Fruit fly (Drosophila melanogaster) whole organism, adult: ENCODE data around the gene Rhau.

Source experiments
- CG11617 ChIP-seq: fragments of 200-800 bp; sonication (Bioruptor generic); optimal IDR thresholded peaks from 2 replicates; lab custom pipeline; 2017; ENCODE audit warnings: mild to moderate bottlenecking, missing biosample characterization, missing genetic modification reagents, missing genetic modification characterization
- CG12768 ChIP-seq: fragments of 200-800 bp; sonication (Bioruptor generic); optimal IDR thresholded peaks from 2 replicates; lab custom pipeline; 2017; ENCODE audit warnings: missing biosample characterization, missing genetic modification characterization, mild to moderate bottlenecking, moderate library complexity, missing genetic modification reagents
- CG14711 ChIP-seq: fragments of 200-800 bp; sonication (Bioruptor generic); optimal IDR thresholded peaks from 2 replicates; lab custom pipeline; 2018; ENCODE audit warnings: missing biosample characterization, mild to moderate bottlenecking, missing genetic modification characterization, moderate library complexity
- CG1620 ChIP-seq: fragments of 200-800 bp; sonication (Bioruptor generic); optimal IDR thresholded peaks from 2 replicates; lab custom pipeline; 2016; ENCODE audit warnings: missing biosample characterization, missing genetic modification characterization
- CG33017 ChIP-seq: fragments of 200-800 bp; sonication (Bioruptor generic); optimal IDR thresholded peaks from 2 replicates; lab custom pipeline; 2018; ENCODE audit warnings: missing biosample characterization, mild to moderate bottlenecking, missing genetic modification characterization, moderate library complexity
- CG5204 ChIP-seq: fragments of 200-800 bp; sonication (Bioruptor generic); optimal IDR thresholded peaks from 2 replicates; lab custom pipeline; 2016; ENCODE audit warnings: missing biosample characterization, missing genetic modification characterization
- CG7045 ChIP-seq: fragments of 200-800 bp; sonication (Bioruptor generic); optimal IDR thresholded peaks from 2 replicates; lab custom pipeline; 2017; ENCODE audit warnings: missing biosample characterization, mild to moderate bottlenecking, missing genetic modification characterization
- CG7101 ChIP-seq: fragments of 200-800 bp; sonication (Bioruptor generic); optimal IDR thresholded peaks from 2 replicates; lab custom pipeline; 2018; ENCODE audit warnings: missing biosample characterization, mild to moderate bottlenecking, missing genetic modification characterization, moderate library complexity
- Clk ChIP-seq: fragments of 200-800 bp; sonication (Bioruptor generic); optimal IDR thresholded peaks from 2 replicates; lab custom pipeline; 2017; ENCODE audit warnings: missing biosample characterization, missing genetic modification characterization
- Crg-1 ChIP-seq: fragments of 200-800 bp; sonication (Bioruptor generic); optimal IDR thresholded peaks from 2 replicates; lab custom pipeline; 2016; ENCODE audit warnings: missing biosample characterization, missing genetic modification characterization
- Hr96 ChIP-seq: fragments of 200-800 bp; sonication (Bioruptor generic); optimal IDR thresholded peaks from 2 replicates; lab custom pipeline; 2016; ENCODE audit warnings: missing biosample characterization, missing genetic modification characterization
- Mnt ChIP-seq: fragments of 200-800 bp; sonication (Bioruptor generic); optimal IDR thresholded peaks from 2 replicates; lab custom pipeline; 2016; ENCODE audit warnings: missing biosample characterization, mild to moderate bottlenecking, missing genetic modification characterization
- bab1 ChIP-seq: fragments of 200-800 bp; sonication (Bioruptor generic); optimal IDR thresholded peaks from 3 replicates; lab custom pipeline; 2019; ENCODE audit warnings: missing biosample characterization, mild to moderate bottlenecking, missing genetic modification characterization, moderate library complexity
- cic ChIP-seq: fragments of 200-800 bp; sonication (Bioruptor generic); optimal IDR thresholded peaks from 2 replicates; lab custom pipeline; 2017; ENCODE audit warnings: missing biosample characterization, mild to moderate bottlenecking, missing genetic modification characterization, moderate library complexity
- cnc ChIP-seq, 2 experiments: fragments of >200 bp; optimal IDR thresholded peaks; 2 replicates each; lab custom pipeline; 2017
- kay ChIP-seq: fragments of 200-800 bp; sonication (Bioruptor generic); peaks from one replicate; lab custom pipeline; 2016; ENCODE audit warnings: missing biosample characterization, missing genetic modification characterization, borderline replicate concordance
- ovo ChIP-seq: fragments of 200-800 bp; sonication (Bioruptor generic); optimal IDR thresholded peaks from 2 replicates; lab custom pipeline; 2016; ENCODE audit warnings: missing biosample characterization, missing genetic modification characterization
- pad ChIP-seq: fragments of 200-800 bp; sonication (Bioruptor generic); optimal IDR thresholded peaks from 3 replicates; lab custom pipeline; 2017; ENCODE audit warnings: missing biosample characterization, missing genetic modification characterization, mild to moderate bottlenecking, moderate library complexity, missing genetic modification reagents
- tj ChIP-seq: fragments of 200-800 bp; sonication (Bioruptor generic); optimal IDR thresholded peaks from 3 replicates; lab custom pipeline; 2017; ENCODE audit warnings: missing biosample characterization, mild to moderate bottlenecking, missing genetic modification characterization, moderate library complexity
- toe ChIP-seq: fragments of 200-800 bp; sonication (Bioruptor generic); optimal IDR thresholded peaks from 2 replicates; lab custom pipeline; 2016; ENCODE audit warnings: missing biosample characterization, missing genetic modification characterization

The Rhau gene

dm6 chr2L:20757808-20758187, at the start of gene Rhau, which contains the start of gene dia:
Gene Rhau, minus strand, starts transcription at chr2L:20757985.
Gene dia, plus strand, starts transcription at chr2L:20758144.
- TF ChIP-seq tj (GFP tag; lab: Kevin White, UChicago): peak; percentile 10
- no peak for TF ChIP-seq cnc (optimal IDR thresholded peaks at IDR 0.05; lab: Kevin White, UChicago)
- TF ChIP-seq bab1 (GFP tag; lab: Kevin White, UChicago): peak; percentile 83
- no peak for TF ChIP-seq CG7045 (GFP tag; lab: Kevin White, UChicago)
- no peak for TF ChIP-seq CG5204
- peak; percentile 35 for TF ChIP-seq kay
- peak; percentile 51 for TF ChIP-seq CG14711 (tag; lab: Kevin White, UChicago)
- TF ChIP-seq toe (GFP tag; lab: Kevin White, UChicago): peak; percentile 32
- TF ChIP-seq CG12768 (GFP tag; lab: Kevin White, UChicago): no peak
- no peak for TF ChIP-seq ovo (GFP tag; lab: Kevin White, UChicago)
- TF ChIP-seq CG11617: peak; percentile 15
- TF ChIP-seq CG7101 (tag; lab: Kevin White, UChicago): peak; percentile 38
- TF ChIP-seq Hr96 (GFP tag; lab: Kevin White, UChicago): no peak
- no peak for TF ChIP-seq pad
- no peak for TF ChIP-seq CG33017
- TF ChIP-seq cic (GFP tag; lab: Kevin White, UChicago): no peak
- no peak for TF ChIP-seq Crg-1 (GFP tag; lab: Kevin White, UChicago)
- peak; percentile 34 for TF ChIP-seq Mnt
- TF ChIP-seq CG1620 (GFP tag; lab: Kevin White, UChicago): peak; percentile 24
- no peak for TF ChIP-seq Clk (GFP tag; lab: Kevin White, UChicago)

- TF ChIP-seq toe (GFP tag; lab: Kevin White, UChicago) (no peak), cnc (optimal IDR thresholded peaks at IDR 0.05; lab: Kevin White, UChicago) (no peak)
Measured at dm6 chr2L:20806619-20807018, 48.8 kb upstream of the Rhau start.

- TF ChIP-seq bab1 (GFP tag; lab: Kevin White, UChicago) (peak; percentile 91), cic (GFP tag; lab: Kevin White, UChicago) (no peak), toe (GFP tag; lab: Kevin White, UChicago) (no peak), ovo (GFP tag; lab: Kevin White, UChicago) (no peak), CG5204 (peak; percentile 64), CG11617 (peak; percentile 75), CG1620 (GFP tag; lab: Kevin White, UChicago) (peak; percentile 32), CG7045 (GFP tag; lab: Kevin White, UChicago) (peak; percentile 45), CG33017 (peak; percentile 72), Hr96 (GFP tag; lab: Kevin White, UChicago) (no peak), CG7101 (tag; lab: Kevin White, UChicago) (peak; percentile 82), cnc (optimal IDR thresholded peaks at IDR 0.05; lab: Kevin White, UChicago) (no peak), CG12768 (GFP tag; lab: Kevin White, UChicago) (peak; percentile 73), kay (peak; percentile 70), CG14711 (tag; lab: Kevin White, UChicago) (peak; percentile 81), tj (GFP tag; lab: Kevin White, UChicago) (peak; percentile 93), pad (peak; percentile 64), Clk (GFP tag; lab: Kevin White, UChicago) (no peak), Mnt (peak; percentile 20), Crg-1 (GFP tag; lab: Kevin White, UChicago) (peak; percentile 51)
Measured at dm6 chr2L:20805624-20806339, 48.0 kb upstream of the Rhau start.

dm6 chr2L:20803733-20804164, 46.0 kb upstream of the Rhau start:
- TF ChIP-seq CG14711 (tag; lab: Kevin White, UChicago): no peak
- TF ChIP-seq cic (GFP tag; lab: Kevin White, UChicago): no peak

dm6 chr2L:20802839-20803238, 45.1 kb upstream of the Rhau start:
- TF ChIP-seq Hr96 (GFP tag; lab: Kevin White, UChicago) (no peak), CG1620 (GFP tag; lab: Kevin White, UChicago) (no peak), tj (GFP tag; lab: Kevin White, UChicago) (no peak), CG7045 (GFP tag; lab: Kevin White, UChicago) (no peak), Mnt (no peak), bab1 (GFP tag; lab: Kevin White, UChicago) (no peak), cic (GFP tag; lab: Kevin White, UChicago) (no peak), kay (no peak), pad (no peak), CG33017 (no peak), CG7101 (tag; lab: Kevin White, UChicago) (no peak), toe (GFP tag; lab: Kevin White, UChicago) (no peak), Crg-1 (GFP tag; lab: Kevin White, UChicago) (no peak), Clk (GFP tag; lab: Kevin White, UChicago) (no peak), cnc (optimal IDR thresholded peaks at IDR 0.05; lab: Kevin White, UChicago) (no peak), CG14711 (tag; lab: Kevin White, UChicago) (no peak), ovo (GFP tag; lab: Kevin White, UChicago) (no peak), CG12768 (GFP tag; lab: Kevin White, UChicago) (no peak), CG5204 (no peak), CG11617 (no peak)

- TF ChIP-seq toe (GFP tag; lab: Kevin White, UChicago): no peak
- TF ChIP-seq Crg-1 (GFP tag; lab: Kevin White, UChicago): no peak
- TF ChIP-seq Hr96 (GFP tag; lab: Kevin White, UChicago): no peak
- TF ChIP-seq tj (GFP tag; lab: Kevin White, UChicago): no peak
- TF ChIP-seq CG12768 (GFP tag; lab: Kevin White, UChicago): no peak
- TF ChIP-seq CG14711 (tag; lab: Kevin White, UChicago): no peak
- no peak for TF ChIP-seq kay
- TF ChIP-seq Mnt: no peak
- no peak for TF ChIP-seq CG5204
- no peak for TF ChIP-seq CG1620 (GFP tag; lab: Kevin White, UChicago)
- TF ChIP-seq CG11617: no peak
- no peak for TF ChIP-seq Clk (GFP tag; lab: Kevin White, UChicago)
- TF ChIP-seq pad: no peak
- TF ChIP-seq CG7101 (tag; lab: Kevin White, UChicago): no peak
- no peak for TF ChIP-seq ovo (GFP tag; lab: Kevin White, UChicago)
- no peak for TF ChIP-seq cnc (optimal IDR thresholded peaks at IDR 0.05; lab: Kevin White, UChicago)
- no peak for TF ChIP-seq CG33017
- TF ChIP-seq CG7045 (GFP tag; lab: Kevin White, UChicago): no peak
- no peak for TF ChIP-seq bab1 (GFP tag; lab: Kevin White, UChicago)
Measured at dm6 chr2L:20802204-20802603, 44.4 kb upstream of the Rhau start.
